Worm (Caenorhabditis elegans) whole organism, L1 larva: ENCODE measurements around the gene T23E7.6.

ENCODE experiments used
- C04F5.9 ChIP-seq: sonication (generic microtip); optimal IDR thresholded peaks from 2 replicates; lab custom pipeline; 2016; ENCODE audit warnings: missing genetic modification characterization, missing compliant biosample characterization
- C34B4.2 ChIP-seq: sonication (generic microtip); optimal IDR thresholded peaks from 2 replicates; lab custom pipeline; 2017; ENCODE audit warnings: mild to moderate bottlenecking, missing genetic modification characterization, missing compliant biosample characterization
- aha-1 ChIP-seq: fragments of 150-350 bp; optimal IDR thresholded peaks from 2 replicates; lab custom pipeline; 2014; ENCODE audit warnings: missing biosample characterization, missing genetic modification characterization
- aly-2 ChIP-seq: fragments of 150-350 bp; optimal IDR thresholded peaks from 2 replicates; lab custom pipeline; 2014; ENCODE audit warnings: missing biosample characterization, missing genetic modification characterization
- blmp-1 ChIP-seq: fragments of 150-350 bp; optimal IDR thresholded peaks from 2 replicates; lab custom pipeline; 2014; ENCODE audit warnings: missing biosample characterization, missing genetic modification characterization
- ceh-63 ChIP-seq: fragments of 200-800 bp; sonication (Bioruptor generic); optimal IDR thresholded peaks from 2 replicates; lab custom pipeline; 2018; ENCODE audit warnings: mild to moderate bottlenecking, missing genetic modification characterization, missing compliant biosample characterization
- ceh-88 ChIP-seq: fragments of 200-800 bp; sonication (Bioruptor generic); IDR thresholded peaks from 2 replicates; pipeline ENCODE4 v1.3.6; 2022; ENCODE audit warnings: missing genetic modification characterization, missing compliant biosample characterization
- dpl-1 ChIP-seq, 3 experiments: fragments of 150-350 bp in 2 of 3; sonication (generic microtip) in 1 of 3; optimal IDR thresholded peaks; 2 replicates each; lab custom pipeline; 2014 to 2017; ENCODE audit warnings: missing biosample characterization in 3 of 3, missing genetic modification characterization in 3 of 3, missing genetic modification reagents in 3 of 3
- efl-1 ChIP-seq, 4 experiments: fragments of 150-350 bp; optimal IDR thresholded peaks in 3 of 4; peaks in 1 of 4; 1 replicate in 1 of 4; 2 replicates in 3 of 4; lab custom pipeline; 2014; ENCODE audit warnings: missing biosample characterization in 2 of 4, missing genetic modification characterization in 2 of 4, missing genetic modification reagents in 2 of 4
- egl-13 ChIP-seq: sonication (generic microtip); optimal IDR thresholded peaks from 2 replicates; lab custom pipeline; 2016; ENCODE audit warnings: missing genotype, missing genetic modification reagents, missing genetic modification characterization, missing compliant biosample characterization
- elt-2 ChIP-seq: sonication (generic microtip); optimal IDR thresholded peaks from 2 replicates; lab custom pipeline; 2016; ENCODE audit warnings: missing genetic modification characterization, mild to moderate bottlenecking, inconsistent platforms, missing compliant biosample characterization, missing genetic modification reagents
- elt-3 ChIP-seq, 6 experiments: fragments of 150-350 bp in 1 of 6; sonication (generic microtip); optimal IDR thresholded peaks; 2 replicates each; lab custom pipeline; 2017 to 2018; ENCODE audit warnings: missing biosample characterization in 6 of 6, missing genetic modification characterization in 6 of 6, inconsistent platforms in 1 of 6
- grh-1 ChIP-seq: fragments of 200-800 bp; sonication (Bioruptor generic); IDR thresholded peaks from 2 replicates; pipeline ENCODE4 v1.3.6; 2022; ENCODE audit warnings: missing genetic modification reagents, missing genetic modification characterization, missing compliant biosample characterization
- hlh-17 ChIP-seq: fragments of 200-800 bp; sonication (Bioruptor generic); optimal IDR thresholded peaks from 2 replicates; lab custom pipeline; 2018; ENCODE audit warnings: missing genetic modification characterization, mild to moderate bottlenecking, missing compliant biosample characterization, moderate library complexity, borderline replicate concordance
- hpl-2 ChIP-seq: fragments of 150-350 bp; optimal IDR thresholded peaks from 2 replicates; lab custom pipeline; 2014; ENCODE audit warnings: missing biosample characterization, missing genetic modification reagents, missing genetic modification characterization
- irx-1 ChIP-seq: sonication (generic microtip); optimal IDR thresholded peaks from 2 replicates; lab custom pipeline; 2016; ENCODE audit warnings: missing genetic modification characterization, missing compliant biosample characterization
- lin-13 ChIP-seq: fragments of 150-350 bp; optimal IDR thresholded peaks from 2 replicates; lab custom pipeline; 2014; ENCODE audit warnings: missing biosample characterization, missing genetic modification reagents, missing genetic modification characterization
- lin-14 ChIP-seq: fragments of 200-800 bp; sonication (Bioruptor generic); optimal IDR thresholded peaks from 2 replicates; lab custom pipeline; 2018; ENCODE audit warnings: mild to moderate bottlenecking, missing genetic modification characterization, moderate library complexity, missing compliant biosample characterization
- lin-35 ChIP-seq, 2 experiments: fragments of 150-350 bp; optimal IDR thresholded peaks; 2 replicates each; lab custom pipeline; 2014; ENCODE audit warnings: missing biosample characterization in 2 of 2, missing genetic modification characterization in 2 of 2, missing genetic modification reagents in 2 of 2
- mdl-1 ChIP-seq, 2 experiments: fragments of 150-350 bp; optimal IDR thresholded peaks; 2 replicates each; lab custom pipeline; 2014 to 2017; ENCODE audit warnings: missing biosample characterization in 2 of 2, missing genetic modification characterization in 2 of 2, inconsistent platforms in 1 of 2
- mep-1 ChIP-seq: fragments of 150-350 bp; optimal IDR thresholded peaks from 2 replicates; lab custom pipeline; 2014; ENCODE audit warnings: missing biosample characterization, missing genetic modification characterization
- nhr-11 ChIP-seq: fragments of 150-350 bp; optimal IDR thresholded peaks from 2 replicates; lab custom pipeline; 2014; ENCODE audit warnings: missing biosample characterization, missing genetic modification characterization
- nhr-19 ChIP-seq: fragments of 200-800 bp; sonication (Bioruptor generic); conservative IDR thresholded peaks from 2 replicates; pipeline ENCODE4 v1.3.6; 2022; ENCODE audit warnings: missing genetic modification characterization, missing compliant biosample characterization
- nhr-20 ChIP-seq: sonication (generic microtip); optimal IDR thresholded peaks from 2 replicates; lab custom pipeline; 2016; ENCODE audit warnings: mild to moderate bottlenecking, missing genetic modification characterization, missing compliant biosample characterization
- nhr-47 ChIP-seq: sonication (generic microtip); optimal IDR thresholded peaks from 2 replicates; lab custom pipeline; 2016; ENCODE audit warnings: mild to moderate bottlenecking, missing genetic modification characterization, moderate library complexity, missing compliant biosample characterization
- nhr-71 ChIP-seq: sonication (generic microtip); optimal IDR thresholded peaks from 2 replicates; lab custom pipeline; 2016; ENCODE audit warnings: mild to moderate bottlenecking, missing genetic modification characterization, moderate library complexity, missing compliant biosample characterization
- nhr-77 ChIP-seq: fragments of 150-350 bp; optimal IDR thresholded peaks from 2 replicates; lab custom pipeline; 2014; ENCODE audit warnings: missing biosample characterization, missing genetic modification characterization
- nhr-85 ChIP-seq: sonication (generic microtip); peaks from one replicate; lab custom pipeline; 2016; ENCODE audit warnings: missing genetic modification characterization, inconsistent platforms, missing compliant biosample characterization
- nhr-90 ChIP-seq: sonication (generic microtip); optimal IDR thresholded peaks from 2 replicates; lab custom pipeline; 2016; ENCODE audit warnings: mild to moderate bottlenecking, missing genetic modification characterization, missing compliant biosample characterization; ENCODE audit not compliant: poor library complexity
- rnt-1 ChIP-seq: sonication (generic microtip); optimal IDR thresholded peaks from 2 replicates; lab custom pipeline; 2016; ENCODE audit warnings: mild to moderate bottlenecking, missing genetic modification characterization, moderate library complexity, missing compliant biosample characterization
- skn-1 ChIP-seq: fragments of 150-350 bp; optimal IDR thresholded peaks from 2 replicates; lab custom pipeline; 2014; ENCODE audit warnings: missing biosample characterization, missing genetic modification characterization
- snu-23 ChIP-seq: sonication (generic microtip); optimal IDR thresholded peaks from 2 replicates; lab custom pipeline; 2016; ENCODE audit warnings: missing genetic modification characterization, missing compliant biosample characterization
- tbx-2 ChIP-seq: sonication (generic microtip); optimal IDR thresholded peaks from 2 replicates; lab custom pipeline; 2016; ENCODE audit warnings: missing genetic modification characterization, missing compliant biosample characterization
- tlp-1 ChIP-seq: fragments of 150-350 bp; optimal IDR thresholded peaks from 2 replicates; lab custom pipeline; 2014; ENCODE audit warnings: missing biosample characterization, missing genetic modification characterization
- unc-130 ChIP-seq: fragments of 150-350 bp; optimal IDR thresholded peaks from 2 replicates; lab custom pipeline; 2017; ENCODE audit warnings: missing biosample characterization, missing genetic modification characterization, inconsistent platforms
- xbp-1 ChIP-seq: sonication (generic microtip); optimal IDR thresholded peaks from 2 replicates; lab custom pipeline; 2016; ENCODE audit warnings: missing genetic modification characterization, missing compliant biosample characterization
- ztf-4 ChIP-seq: fragments of 150-350 bp; optimal IDR thresholded peaks from 2 replicates; lab custom pipeline; 2014; ENCODE audit warnings: missing biosample characterization, missing genetic modification characterization

The T23E7.6 gene

ce11 chrX:17630888-17631287 is 53.7 kb downstream of the T23E7.6 start:
- TF ChIP-seq ztf-4 (tag; lab: Kevin White, UChicago) (peak; percentile 20), aha-1 (tag; lab: Kevin White, UChicago) (peak; percentile 88), xbp-1 (tag; lab: Kevin White, UChicago) (peak; percentile 24), nhr-85 (tag; lab: Kevin White, UChicago) (peak; percentile 91), nhr-47 (tag; lab: Kevin White, UChicago) (peak; percentile 62), efl-1 (optimal IDR thresholded peaks at IDR 0.05; lab: Kevin White, UChicago) (peak in 1 of 2 experiments; percentile 2), efl-1 (GFP tag; optimal IDR thresholded peaks at IDR 0.05 in 1 of 2; lab: Kevin White, UChicago) (no peak), ceh-88 (GFP tag; lab: Robert Waterston, UW) (peak; percentile 44), grh-1 (GFP tag; lab: Robert Waterston, UW) (peak; percentile 69), nhr-71 (tag; lab: Kevin White, UChicago) (peak; percentile 78), nhr-11 (tag; lab: Kevin White, UChicago) (no peak), elt-2 (peak; percentile 89), blmp-1 (tag; lab: Kevin White, UChicago) (peak; percentile 95), aly-2 (no peak), dpl-1 (GFP tag; optimal IDR thresholded peaks at IDR 0.05; lab: Kevin White, UChicago) (peak in 1 of 3 experiments; percentile 27), irx-1 (peak; percentile 15), C34B4.2 (no peak), nhr-90 (tag; lab: Kevin White, UChicago) (peak; percentile 85), egl-13 (tag; lab: Kevin White, UChicago) (no peak), nhr-20 (tag; lab: Kevin White, UChicago) (peak; percentile 87), nhr-77 (no peak), rnt-1 (tag; lab: Kevin White, UChicago) (no peak), lin-35 (GFP tag; optimal IDR thresholded peaks at IDR 0.05; lab: Kevin White, UChicago) (peak in 1 of 2 experiments; percentile 66), lin-13 (peak; percentile 16), tlp-1 (tag; lab: Kevin White, UChicago) (no peak), tbx-2 (tag; lab: Kevin White, UChicago) (peak; percentile 62), snu-23 (GFP tag; lab: Kevin White, UChicago) (peak; percentile 69), unc-130 (tag; lab: Kevin White, UChicago) (peak; percentile 38), lin-14 (peak; percentile 83), hpl-2 (GFP tag; lab: Kevin White, UChicago) (no peak), ceh-63 (GFP tag; lab: Kevin White, UChicago) (no peak), skn-1 (no peak), nhr-19 (GFP tag; lab: Robert Waterston, UW) (peak; percentile 75), mdl-1 (tag; optimal IDR thresholded peaks at IDR 0.05; lab: Kevin White, UChicago) (peak in 1 of 2 experiments; percentile 83), elt-3 (tag; optimal IDR thresholded peaks at IDR 0.05; lab: Kevin White, UChicago) (peak in 4 of 6 experiments; percentile 4 to 77 (median 58)), mep-1 (tag; lab: Kevin White, UChicago) (peak; percentile 9), C04F5.9 (tag; lab: Kevin White, UChicago) (peak; percentile 9), hlh-17 (no peak)
